Fruit fly (Drosophila melanogaster) whole organism, embryonic: ENCODE data around the gene RIOK2.

ENCODE experiments used
- Bdp1 ChIP-seq: fragments of 200-800 bp; sonication (Bioruptor generic); optimal IDR thresholded peaks from 3 replicates; lab custom pipeline; 2016; ENCODE audit warnings: missing biosample characterization, missing genetic modification characterization
- CG10267 ChIP-seq: fragments of 200-800 bp; sonication (Bioruptor generic); optimal IDR thresholded peaks from 2 replicates; lab custom pipeline; 2018; ENCODE audit warnings: missing biosample characterization, mild to moderate bottlenecking, missing genetic modification characterization, moderate library complexity
- CG12769 ChIP-seq: fragments of 200-800 bp; sonication (Bioruptor generic); optimal IDR thresholded peaks from 2 replicates; lab custom pipeline; 2019; ENCODE audit warnings: missing biosample characterization, mild to moderate bottlenecking, missing genetic modification characterization, moderate library complexity
- CG13775 ChIP-seq: fragments of 200-800 bp; sonication (Bioruptor generic); optimal IDR thresholded peaks from 3 replicates; lab custom pipeline; 2017; ENCODE audit warnings: missing biosample characterization, mild to moderate bottlenecking, missing genetic modification characterization
- CG13894 ChIP-seq: fragments of 200-800 bp; sonication (Bioruptor generic); optimal IDR thresholded peaks from 3 replicates; lab custom pipeline; 2018; ENCODE audit warnings: missing biosample characterization, mild to moderate bottlenecking, missing genetic modification characterization, moderate library complexity
- CG1529 ChIP-seq: fragments of 200-800 bp; sonication (Bioruptor generic); optimal IDR thresholded peaks from 3 replicates; lab custom pipeline; 2018; ENCODE audit warnings: missing biosample characterization, missing genetic modification characterization
- CG16779 ChIP-seq: fragments of 200-800 bp; sonication (Bioruptor generic); IDR thresholded peaks from 2 replicates; pipeline ENCODE4 v1.3.6; 2022; ENCODE audit warnings: missing biosample characterization, missing genetic modification characterization
- CG17568 ChIP-seq: fragments of 200-800 bp; sonication (Bioruptor generic); optimal IDR thresholded peaks from 2 replicates; lab custom pipeline; 2018; ENCODE audit warnings: missing biosample characterization, mild to moderate bottlenecking, missing genetic modification characterization, moderate library complexity
- CG1792 ChIP-seq: fragments of 200-800 bp; sonication (Bioruptor generic); optimal IDR thresholded peaks from 2 replicates; lab custom pipeline; 2016; ENCODE audit warnings: missing biosample characterization, missing genetic modification characterization
- CG18764 ChIP-seq: fragments of 200-800 bp; sonication (Bioruptor generic); optimal IDR thresholded peaks from 3 replicates; lab custom pipeline; 2016; ENCODE audit warnings: missing biosample characterization, missing genetic modification characterization
- CG3407 ChIP-seq: fragments of 200-800 bp; sonication (Bioruptor generic); optimal IDR thresholded peaks from 2 replicates; lab custom pipeline; 2018; ENCODE audit warnings: missing biosample characterization, mild to moderate bottlenecking, missing genetic modification characterization
- CG34376 ChIP-seq: fragments of 200-800 bp; sonication (Bioruptor generic); optimal IDR thresholded peaks from 2 replicates; lab custom pipeline; 2018; ENCODE audit warnings: missing biosample characterization, mild to moderate bottlenecking, missing genetic modification characterization
- CG3838 ChIP-seq: fragments of 200-800 bp; sonication (Bioruptor generic); optimal IDR thresholded peaks from 3 replicates; lab custom pipeline; 2016; ENCODE audit warnings: missing biosample characterization, missing genetic modification characterization
- CG3847 ChIP-seq: fragments of 200-800 bp; sonication (Bioruptor generic); IDR thresholded peaks from 2 replicates; pipeline ENCODE4 v1.3.6; 2022; ENCODE audit warnings: missing biosample characterization, missing genetic modification characterization
- CG4328 ChIP-seq: fragments of 200-800 bp; sonication (Bioruptor generic); optimal IDR thresholded peaks from 3 replicates; lab custom pipeline; 2017; ENCODE audit warnings: missing biosample characterization, missing genetic modification reagents, missing genetic modification characterization
- CG6272 ChIP-seq: fragments of 200-800 bp; sonication (Bioruptor generic); IDR thresholded peaks from 2 replicates; pipeline ENCODE4 v1.3.6; 2022; ENCODE audit warnings: missing biosample characterization, missing genetic modification characterization
- CG7963 ChIP-seq: fragments of 200-800 bp; sonication (Bioruptor generic); IDR thresholded peaks from 3 replicates; pipeline ENCODE4 v1.3.6; 2022; ENCODE audit warnings: missing biosample characterization, missing genetic modification characterization; ENCODE audit not compliant: partially characterized antibody
- CG8290 ChIP-seq, 3 experiments: fragments of 200-800 bp; sonication (Bioruptor generic); optimal IDR thresholded peaks; 2 replicates each; lab custom pipeline; 2016 to 2019; ENCODE audit warnings: missing biosample characterization in 3 of 3, missing genetic modification characterization in 3 of 3, mild to moderate bottlenecking in 2 of 3, moderate library complexity in 1 of 3
- D19A ChIP-seq: fragments of 200-800 bp; optimal IDR thresholded peaks from 3 replicates; lab custom pipeline; 2019; ENCODE audit warnings: missing biosample characterization, mild to moderate bottlenecking, missing genetic modification characterization, moderate library complexity
- Dad ChIP-seq: fragments of 200-800 bp; sonication (Bioruptor generic); optimal IDR thresholded peaks from 3 replicates; lab custom pipeline; 2016; ENCODE audit warnings: missing biosample characterization, missing genetic modification characterization
- Dfd ChIP-seq, 2 experiments: fragments of >200 bp; optimal IDR thresholded peaks; 2 replicates each; lab custom pipeline; 2017; ENCODE audit warnings: missing biosample characterization in 2 of 2, missing genetic modification characterization in 2 of 2
- Doc3 ChIP-seq: fragments of 200-800 bp; sonication (Bioruptor generic); IDR thresholded peaks from 3 replicates; pipeline ENCODE4 v1.3.6; 2022; ENCODE audit warnings: missing biosample characterization, missing genetic modification characterization; ENCODE audit not compliant: partially characterized antibody
- Eip74EF ChIP-seq, 2 experiments: fragments of 200-800 bp in 1 of 2; fragments of >200 bp in 1 of 2; sonication (Bioruptor generic) in 1 of 2; optimal IDR thresholded peaks; 2 replicates each; lab custom pipeline; 2017 to 2019; ENCODE audit warnings: missing biosample characterization in 2 of 2, missing genetic modification characterization in 2 of 2, mild to moderate bottlenecking in 1 of 2, moderate library complexity in 1 of 2
- HmgZ ChIP-seq: fragments of 200-800 bp; sonication (Bioruptor generic); optimal IDR thresholded peaks from 2 replicates; lab custom pipeline; 2018; ENCODE audit warnings: missing biosample characterization, mild to moderate bottlenecking, missing genetic modification characterization
- Jarid2 ChIP-seq: fragments of 200-800 bp; sonication (Bioruptor generic); optimal IDR thresholded peaks from 3 replicates; lab custom pipeline; 2017; ENCODE audit warnings: mild to moderate bottlenecking, missing biosample characterization, missing genetic modification reagents, missing genetic modification characterization
- MESR4 ChIP-seq: fragments of 200-800 bp; sonication (Bioruptor generic); optimal IDR thresholded peaks from 2 replicates; lab custom pipeline; 2018; ENCODE audit warnings: missing biosample characterization, mild to moderate bottlenecking, missing genetic modification characterization, moderate library complexity
- Rx ChIP-seq: fragments of 200-800 bp; sonication (Bioruptor generic); IDR thresholded peaks from 2 replicates; pipeline ENCODE4 v1.3.6; 2022; ENCODE audit warnings: missing biosample characterization, missing genetic modification characterization
- Taf1 ChIP-seq: fragments of 200-800 bp; sonication (Bioruptor generic); IDR thresholded peaks from 2 replicates; pipeline ENCODE4 v1.3.6; 2022; ENCODE audit warnings: missing biosample characterization, missing genetic modification characterization
- ara ChIP-seq: fragments of 200-800 bp; sonication (Bioruptor generic); IDR thresholded peaks from 2 replicates; pipeline ENCODE4 v1.3.6; 2022; ENCODE audit warnings: missing biosample characterization, missing genetic modification characterization
- ato ChIP-seq: fragments of 200-800 bp; sonication (Bioruptor generic); IDR thresholded peaks from 2 replicates; pipeline ENCODE4 v1.3.6; 2022; ENCODE audit warnings: missing biosample characterization, missing genetic modification characterization; ENCODE audit not compliant: partially characterized antibody
- emc ChIP-seq: fragments of 200-800 bp; sonication (Bioruptor generic); optimal IDR thresholded peaks from 2 replicates; lab custom pipeline; 2016; ENCODE audit warnings: missing biosample characterization, missing genetic modification characterization
- esg ChIP-seq: fragments of 200-800 bp; sonication (Bioruptor generic); conservative IDR thresholded peaks from 2 replicates; pipeline ENCODE4 v1.3.6; 2022; ENCODE audit warnings: missing biosample characterization, missing genetic modification characterization
- exex ChIP-seq: fragments of 200-800 bp; sonication (Bioruptor generic); optimal IDR thresholded peaks from 4 replicates; lab custom pipeline; 2018; ENCODE audit warnings: missing biosample characterization, mild to moderate bottlenecking, missing genetic modification characterization, moderate library complexity
- grau ChIP-seq: fragments of 200-800 bp; optimal IDR thresholded peaks from 3 replicates; lab custom pipeline; 2019; ENCODE audit warnings: missing biosample characterization, mild to moderate bottlenecking, missing genetic modification characterization, moderate library complexity
- grn ChIP-seq: fragments of 200-800 bp; sonication (Bioruptor generic); optimal IDR thresholded peaks from 3 replicates; lab custom pipeline; 2017; ENCODE audit warnings: missing biosample characterization, missing genetic modification characterization
- gt ChIP-seq: fragments of 200-800 bp; sonication (Bioruptor generic); IDR thresholded peaks from 2 replicates; pipeline ENCODE4 v1.3.6; 2022; ENCODE audit warnings: missing biosample characterization, missing genetic modification characterization
- knrl ChIP-seq: fragments of 200-800 bp; sonication (Bioruptor generic); IDR thresholded peaks from 3 replicates; pipeline ENCODE4 v1.3.6; 2022; ENCODE audit warnings: missing biosample characterization, missing genetic modification characterization; ENCODE audit not compliant: partially characterized antibody
- lab ChIP-seq: fragments of 200-800 bp; sonication (Bioruptor generic); optimal IDR thresholded peaks from 3 replicates; lab custom pipeline; 2017; ENCODE audit warnings: missing biosample characterization, missing genetic modification characterization, mild to moderate bottlenecking, moderate library complexity, missing genetic modification reagents
- mirr ChIP-seq: fragments of 200-800 bp; sonication (Bioruptor generic); optimal IDR thresholded peaks from 3 replicates; lab custom pipeline; 2018; ENCODE audit warnings: missing biosample characterization, mild to moderate bottlenecking, missing genetic modification characterization
- org-1 ChIP-seq: fragments of 200-800 bp; sonication (Bioruptor generic); optimal IDR thresholded peaks from 2 replicates; lab custom pipeline; 2017; ENCODE audit warnings: missing biosample characterization, missing genetic modification characterization
- p53 ChIP-seq: fragments of 200-800 bp; sonication (Bioruptor generic); optimal IDR thresholded peaks from 2 replicates; lab custom pipeline; 2016; ENCODE audit warnings: missing biosample characterization, missing genetic modification characterization
- peb ChIP-seq: fragments of 200-800 bp; sonication (Bioruptor generic); IDR thresholded peaks from 2 replicates; pipeline ENCODE4 v1.3.6; 2022; ENCODE audit warnings: missing biosample characterization, missing genetic modification characterization
- pita ChIP-seq: fragments of 200-800 bp; sonication (Bioruptor generic); optimal IDR thresholded peaks from 2 replicates; lab custom pipeline; 2017; ENCODE audit warnings: missing biosample characterization, mild to moderate bottlenecking, missing genetic modification characterization
- sd ChIP-seq: fragments of 200-800 bp; sonication (Bioruptor generic); optimal IDR thresholded peaks from 3 replicates; lab custom pipeline; 2018; ENCODE audit warnings: missing biosample characterization, mild to moderate bottlenecking, missing genetic modification characterization, moderate library complexity
- slou ChIP-seq: fragments of 200-800 bp; sonication (Bioruptor generic); optimal IDR thresholded peaks from 3 replicates; lab custom pipeline; 2016; ENCODE audit warnings: missing biosample characterization, missing genetic modification characterization
- so ChIP-seq: fragments of 200-800 bp; sonication (Bioruptor generic); IDR thresholded peaks from 3 replicates; pipeline ENCODE4 v1.3.6; 2022; ENCODE audit warnings: missing biosample characterization, missing genetic modification characterization
- sqz ChIP-seq: fragments of 200-800 bp; sonication (Bioruptor generic); optimal IDR thresholded peaks from 3 replicates; lab custom pipeline; 2018; ENCODE audit warnings: missing biosample characterization, mild to moderate bottlenecking, missing genetic modification characterization
- sug ChIP-seq: fragments of 200-800 bp; optimal IDR thresholded peaks from 2 replicates; lab custom pipeline; 2019; ENCODE audit warnings: missing biosample characterization, mild to moderate bottlenecking, missing genetic modification characterization, moderate library complexity
- unc-4 ChIP-seq: fragments of 200-800 bp; sonication (Bioruptor generic); IDR thresholded peaks from 2 replicates; pipeline ENCODE4 v1.3.6; 2022; ENCODE audit warnings: missing biosample characterization, missing genetic modification characterization; ENCODE audit not compliant: partially characterized antibody

Gene RIOK2

dm6 chr3R:25308228-25308627 lies 42.6 kb downstream of the RIOK2 start, which contains the start of gene CG10550 (continued):
- no peak for TF ChIP-seq gt (GFP tag; lab: Robert Waterston, UW)
- no peak for TF ChIP-seq CG8290 (GFP tag; optimal IDR thresholded peaks at IDR 0.05; lab: Kevin White, UChicago)
- peak in 1 of 2 experiments; percentile 53 for TF ChIP-seq CG8290 (tag; optimal IDR thresholded peaks at IDR 0.05; lab: Kevin White, UChicago)
- TF ChIP-seq exex (tag; lab: Kevin White, UChicago) = peak; percentile 41
- TF ChIP-seq pita (GFP tag; lab: Kevin White, UChicago) = no peak
- no peak for TF ChIP-seq grau (tag; lab: Kevin White, UChicago)
- TF ChIP-seq Rx (GFP tag; lab: Robert Waterston, UW) = no peak
- TF ChIP-seq lab (GFP tag; lab: Kevin White, UChicago) = peak; percentile 2
- peak; percentile 73 for TF ChIP-seq mirr (GFP tag; lab: Kevin White, UChicago)
- TF ChIP-seq CG16779 (GFP tag; lab: Robert Waterston, UW) = no peak
- no peak for TF ChIP-seq D19A (tag; lab: Kevin White, UChicago)
- TF ChIP-seq CG13894 (tag; lab: Kevin White, UChicago) = peak; percentile 37
- no peak for TF ChIP-seq Dfd (GFP tag; optimal IDR thresholded peaks at IDR 0.05; lab: Kevin White, UChicago)
- no peak for TF ChIP-seq emc (GFP tag; lab: Kevin White, UChicago)
- TF ChIP-seq HmgZ (tag; lab: Kevin White, UChicago) = no peak
- peak; percentile 43 for TF ChIP-seq sd (tag; lab: Kevin White, UChicago)
- peak; percentile 46 for TF ChIP-seq Jarid2 (GFP tag; lab: Kevin White, UChicago)
- no peak for TF ChIP-seq Eip74EF (GFP tag; optimal IDR thresholded peaks at IDR 0.05; lab: Kevin White, UChicago)
- TF ChIP-seq unc-4 (GFP tag; lab: Robert Waterston, UW) = no peak

dm6 chr3R:25309175-25309574 lies 43.5 kb downstream of the RIOK2 start:
- TF ChIP-seq so (GFP tag; lab: Robert Waterston, UW) = no peak
- no peak for TF ChIP-seq CG17568 (GFP tag; lab: Kevin White, UChicago)
- TF ChIP-seq CG10267 = no peak
- no peak for TF ChIP-seq CG7963 (GFP tag; lab: Robert Waterston, UW)
- TF ChIP-seq mirr (GFP tag; lab: Kevin White, UChicago) = peak; percentile 64
- TF ChIP-seq MESR4 (GFP tag; lab: Kevin White, UChicago) = no peak
- TF ChIP-seq ato (GFP tag; lab: Robert Waterston, UW) = no peak
- TF ChIP-seq peb (GFP tag; lab: Robert Waterston, UW) = no peak
- no peak for TF ChIP-seq Taf1 (GFP tag; lab: Robert Waterston, UW)
- TF ChIP-seq CG34376 (GFP tag; lab: Kevin White, UChicago) = peak; percentile 7
- TF ChIP-seq CG12769 (tag; lab: Kevin White, UChicago) = peak; percentile 19
- TF ChIP-seq p53 (GFP tag; lab: Kevin White, UChicago) = no peak
- no peak for TF ChIP-seq CG13775
- no peak for TF ChIP-seq knrl (GFP tag; lab: Robert Waterston, UW)
- TF ChIP-seq Doc3 (GFP tag; lab: Robert Waterston, UW) = no peak
- no peak for TF ChIP-seq slou (GFP tag; lab: Kevin White, UChicago)
- TF ChIP-seq lab (GFP tag; lab: Kevin White, UChicago) = peak; percentile 53
- TF ChIP-seq sqz (GFP tag; lab: Kevin White, UChicago) = no peak
- peak; percentile 69 for TF ChIP-seq sug (tag; lab: Kevin White, UChicago)
- TF ChIP-seq Dad (GFP tag; lab: Kevin White, UChicago) = no peak
- no peak for TF ChIP-seq CG4328 (GFP tag; lab: Kevin White, UChicago)
- TF ChIP-seq CG6272 (GFP tag; lab: Robert Waterston, UW) = no peak
- TF ChIP-seq org-1 (GFP tag; lab: Kevin White, UChicago) = no peak
- no peak for TF ChIP-seq esg (GFP tag; lab: Robert Waterston, UW)
- no peak for TF ChIP-seq CG3838
- TF ChIP-seq Bdp1 (GFP tag; lab: Kevin White, UChicago) = no peak
- TF ChIP-seq grn (GFP tag; lab: Kevin White, UChicago) = peak; percentile 38
- TF ChIP-seq CG18764 (GFP tag; lab: Kevin White, UChicago) = no peak
- TF ChIP-seq exex (tag; lab: Kevin White, UChicago) = peak; percentile 97
- TF ChIP-seq CG1792 (GFP tag; lab: Kevin White, UChicago) = no peak
- TF ChIP-seq ara (GFP tag; lab: Robert Waterston, UW) = no peak
- no peak for TF ChIP-seq CG3407 (GFP tag; lab: Kevin White, UChicago)
- no peak for TF ChIP-seq CG1529 (GFP tag; lab: Kevin White, UChicago)
- TF ChIP-seq CG3847 (GFP tag; lab: Robert Waterston, UW) = no peak
